Fruit fly (Drosophila melanogaster) whole organism, embryonic: ENCODE data around the gene Atg13.

ENCODE experiments used
- B-H2 ChIP-seq: fragments of 200-800 bp; sonication (Bioruptor generic); optimal IDR thresholded peaks from 2 replicates; lab custom pipeline; 2018; ENCODE audit warnings: missing biosample characterization, mild to moderate bottlenecking, missing genetic modification characterization
- Bgb ChIP-seq: fragments of 200-800 bp; sonication (Bioruptor generic); IDR thresholded peaks from 2 replicates; pipeline ENCODE4 v1.3.6; 2022; ENCODE audit warnings: missing biosample characterization, missing genetic modification characterization; ENCODE audit not compliant: partially characterized antibody
- CG11560 ChIP-seq: fragments of 200-800 bp; sonication (Bioruptor generic); IDR thresholded peaks from 3 replicates; pipeline ENCODE4 v1.3.6; 2022; ENCODE audit warnings: missing biosample characterization, missing genetic modification characterization
- CG11723 ChIP-seq: fragments of 200-800 bp; sonication (Bioruptor generic); optimal IDR thresholded peaks from 2 replicates; lab custom pipeline; 2017; ENCODE audit warnings: missing biosample characterization, mild to moderate bottlenecking, missing genetic modification characterization
- CG12155 ChIP-seq: fragments of 200-800 bp; sonication (Bioruptor generic); optimal IDR thresholded peaks from 3 replicates; lab custom pipeline; 2016; ENCODE audit warnings: missing biosample characterization, missing genetic modification characterization
- CG12219 ChIP-seq: fragments of 200-800 bp; sonication (Bioruptor generic); optimal IDR thresholded peaks from 3 replicates; lab custom pipeline; 2018; ENCODE audit warnings: missing biosample characterization, mild to moderate bottlenecking, missing genetic modification characterization
- CG12659 ChIP-seq: fragments of 200-800 bp; sonication (Bioruptor generic); optimal IDR thresholded peaks from 3 replicates; lab custom pipeline; 2017; ENCODE audit warnings: mild to moderate bottlenecking, missing biosample characterization, missing genetic modification reagents, missing genetic modification characterization
- CG16863 ChIP-seq: fragments of 200-800 bp; sonication (Bioruptor generic); optimal IDR thresholded peaks from 3 replicates; lab custom pipeline; 2016; ENCODE audit warnings: missing biosample characterization, missing genetic modification characterization
- CG17361 ChIP-seq: fragments of 200-800 bp; sonication (Bioruptor generic); IDR thresholded peaks from 3 replicates; pipeline ENCODE4 v1.3.6; 2022; ENCODE audit warnings: missing biosample characterization, missing genetic modification characterization
- CG1792 ChIP-seq: fragments of 200-800 bp; sonication (Bioruptor generic); optimal IDR thresholded peaks from 2 replicates; lab custom pipeline; 2016; ENCODE audit warnings: missing biosample characterization, missing genetic modification characterization
- CG2712 ChIP-seq: fragments of 200-800 bp; optimal IDR thresholded peaks from 3 replicates; lab custom pipeline; 2019; ENCODE audit warnings: missing biosample characterization, mild to moderate bottlenecking, missing genetic modification characterization, moderate library complexity
- CG32532 ChIP-seq: fragments of 200-800 bp; sonication (Bioruptor generic); IDR thresholded peaks from 2 replicates; pipeline ENCODE4 v1.3.6; 2022; ENCODE audit warnings: missing biosample characterization, missing genetic modification characterization
- CG33557 ChIP-seq: fragments of 200-800 bp; sonication (Bioruptor generic); optimal IDR thresholded peaks from 2 replicates; lab custom pipeline; 2019; ENCODE audit warnings: missing biosample characterization, mild to moderate bottlenecking, missing genetic modification characterization, moderate library complexity
- CG4854 ChIP-seq: fragments of 200-800 bp; sonication (Bioruptor generic); optimal IDR thresholded peaks from 2 replicates; lab custom pipeline; 2016; ENCODE audit warnings: missing biosample characterization, missing genetic modification characterization, inconsistent platforms
- CG7556 ChIP-seq: fragments of 200-800 bp; sonication (Bioruptor generic); optimal IDR thresholded peaks from 2 replicates; lab custom pipeline; 2017; ENCODE audit warnings: missing biosample characterization, mild to moderate bottlenecking, missing genetic modification characterization
- CG8290 ChIP-seq, 3 experiments: fragments of 200-800 bp; sonication (Bioruptor generic); optimal IDR thresholded peaks; 2 replicates each; lab custom pipeline; 2016 to 2019; ENCODE audit warnings: missing biosample characterization in 3 of 3, missing genetic modification characterization in 3 of 3, mild to moderate bottlenecking in 2 of 3, moderate library complexity in 1 of 3
- CG9797 ChIP-seq: fragments of 200-800 bp; sonication (Bioruptor generic); optimal IDR thresholded peaks from 3 replicates; lab custom pipeline; 2018; ENCODE audit warnings: missing biosample characterization, mild to moderate bottlenecking, missing genetic modification characterization
- CHES-1-like ChIP-seq: fragments of 200-800 bp; sonication (Bioruptor generic); optimal IDR thresholded peaks from 2 replicates; lab custom pipeline; 2016; ENCODE audit warnings: missing biosample characterization, missing genetic modification characterization
- CTCF ChIP-seq: fragments of 200-800 bp; sonication (Bioruptor generic); optimal IDR thresholded peaks from 2 replicates; lab custom pipeline; 2017; ENCODE audit warnings: missing biosample characterization, mild to moderate bottlenecking, missing genetic modification characterization, moderate library complexity
- Dbx ChIP-seq: fragments of 200-800 bp; sonication (Bioruptor generic); IDR thresholded peaks from 3 replicates; pipeline ENCODE4 v1.3.6; 2022; ENCODE audit warnings: missing biosample characterization, missing genetic modification characterization
- Dek ChIP-seq: fragments of 200-800 bp; sonication (Bioruptor generic); optimal IDR thresholded peaks from 3 replicates; lab custom pipeline; 2019; ENCODE audit warnings: missing biosample characterization, mild to moderate bottlenecking, missing genetic modification characterization, moderate library complexity
- E2f2 ChIP-seq: fragments of 200-800 bp; sonication (Bioruptor generic); IDR thresholded peaks from 2 replicates; pipeline ENCODE4 v1.3.6; 2022; ENCODE audit warnings: missing biosample characterization, missing genetic modification characterization
- Fer1 ChIP-seq: fragments of 200-800 bp; sonication (Bioruptor generic); optimal IDR thresholded peaks from 2 replicates; lab custom pipeline; 2017; ENCODE audit warnings: missing biosample characterization, mild to moderate bottlenecking, missing genetic modification characterization
- GATAe ChIP-seq: fragments of 200-800 bp; sonication (Bioruptor generic); conservative IDR thresholded peaks from 2 replicates; pipeline ENCODE4 v1.3.6; 2022; ENCODE audit warnings: missing biosample characterization, missing genetic modification characterization
- Hr51 ChIP-seq, 2 experiments: fragments of 200-800 bp; sonication (Bioruptor generic); optimal IDR thresholded peaks; 2 replicates in 1 of 2; 3 replicates in 1 of 2; lab custom pipeline; 2016 to 2018; ENCODE audit warnings: missing biosample characterization in 2 of 2, missing genetic modification characterization in 2 of 2, mild to moderate bottlenecking in 1 of 2, moderate library complexity in 1 of 2
- Mes4 ChIP-seq: fragments of 200-800 bp; sonication (Bioruptor generic); optimal IDR thresholded peaks from 2 replicates; lab custom pipeline; 2016; ENCODE audit warnings: missing biosample characterization, missing genetic modification characterization
- Nf-YC ChIP-seq: fragments of 200-800 bp; optimal IDR thresholded peaks from 3 replicates; lab custom pipeline; 2019; ENCODE audit warnings: missing biosample characterization, mild to moderate bottlenecking, missing genetic modification characterization, moderate library complexity
- Rfx ChIP-seq: fragments of 200-800 bp; sonication (Bioruptor generic); IDR thresholded peaks from 2 replicates; pipeline ENCODE4 v1.3.6; 2022; ENCODE audit warnings: missing biosample characterization, missing genetic modification characterization
- Stat92E ChIP-seq, 3 experiments: fragments of >200 bp in 2 of 3; fragments of 200-800 bp in 1 of 3; sonication (Bioruptor generic) in 1 of 3; optimal IDR thresholded peaks; 2 replicates each; lab custom pipeline; 2017 to 2019; ENCODE audit warnings: missing biosample characterization in 3 of 3, missing genetic modification characterization in 3 of 3, mild to moderate bottlenecking in 1 of 3, moderate library complexity in 1 of 3
- Xbp1 ChIP-seq: fragments of 200-800 bp; sonication (Bioruptor generic); optimal IDR thresholded peaks from 3 replicates; lab custom pipeline; 2016; ENCODE audit warnings: missing biosample characterization, mild to moderate bottlenecking, missing genetic modification characterization
- ab ChIP-seq: fragments of 200-800 bp; sonication (Bioruptor generic); optimal IDR thresholded peaks from 2 replicates; lab custom pipeline; 2016; ENCODE audit warnings: missing biosample characterization, missing genetic modification characterization
- caup ChIP-seq: fragments of 200-800 bp; sonication (Bioruptor generic); optimal IDR thresholded peaks from 3 replicates; lab custom pipeline; 2017; ENCODE audit warnings: missing biosample characterization, mild to moderate bottlenecking, missing genetic modification characterization, moderate library complexity; ENCODE audit not compliant: severe bottlenecking
- danr ChIP-seq: fragments of 200-800 bp; sonication (Bioruptor generic); IDR thresholded peaks from 2 replicates; pipeline ENCODE4 v1.3.6; 2022; ENCODE audit warnings: missing biosample characterization, missing genetic modification characterization
- dpn ChIP-seq, 2 experiments: fragments of 200-800 bp; sonication (Bioruptor generic); optimal IDR thresholded peaks; 3 replicates each; lab custom pipeline; 2016; ENCODE audit warnings: missing biosample characterization in 2 of 2, missing genetic modification characterization in 2 of 2
- gro ChIP-seq: fragments of 200-800 bp; sonication (Bioruptor generic); optimal IDR thresholded peaks from 2 replicates; lab custom pipeline; 2016; ENCODE audit warnings: missing biosample characterization, missing genetic modification characterization
- gsb ChIP-seq: fragments of 200-800 bp; sonication (Bioruptor generic); IDR thresholded peaks from 2 replicates; pipeline ENCODE4 v1.3.6; 2022; ENCODE audit warnings: missing biosample characterization, missing genetic modification characterization
- hbn ChIP-seq: fragments of 200-800 bp; sonication (Bioruptor generic); IDR thresholded peaks from 2 replicates; pipeline ENCODE4 v1.3.6; 2022; ENCODE audit warnings: missing biosample characterization, missing genetic modification characterization; ENCODE audit not compliant: partially characterized antibody
- inv ChIP-seq: fragments of 200-800 bp; sonication (Bioruptor generic); IDR thresholded peaks from 2 replicates; pipeline ENCODE4 v1.3.6; 2022; ENCODE audit warnings: missing biosample characterization, missing genetic modification characterization; ENCODE audit not compliant: partially characterized antibody
- jumu ChIP-seq: fragments of 200-800 bp; sonication (Bioruptor generic); optimal IDR thresholded peaks from 3 replicates; lab custom pipeline; 2016; ENCODE audit warnings: missing biosample characterization, missing genetic modification characterization
- knrl ChIP-seq: fragments of 200-800 bp; sonication (Bioruptor generic); IDR thresholded peaks from 3 replicates; pipeline ENCODE4 v1.3.6; 2022; ENCODE audit warnings: missing biosample characterization, missing genetic modification characterization; ENCODE audit not compliant: partially characterized antibody
- lilli ChIP-seq: fragments of 200-800 bp; sonication (Bioruptor generic); optimal IDR thresholded peaks from 3 replicates; lab custom pipeline; 2016; ENCODE audit warnings: missing biosample characterization, missing genetic modification characterization
- onecut ChIP-seq: fragments of 200-800 bp; sonication (Bioruptor generic); IDR thresholded peaks from 2 replicates; pipeline ENCODE4 v1.3.6; 2022; ENCODE audit warnings: missing biosample characterization, missing genetic modification characterization
- p53 ChIP-seq: fragments of 200-800 bp; sonication (Bioruptor generic); optimal IDR thresholded peaks from 2 replicates; lab custom pipeline; 2016; ENCODE audit warnings: missing biosample characterization, missing genetic modification characterization
- pita ChIP-seq: fragments of 200-800 bp; sonication (Bioruptor generic); optimal IDR thresholded peaks from 2 replicates; lab custom pipeline; 2017; ENCODE audit warnings: missing biosample characterization, mild to moderate bottlenecking, missing genetic modification characterization
- sisA ChIP-seq: fragments of 200-800 bp; sonication (Bioruptor generic); IDR thresholded peaks from 2 replicates; pipeline ENCODE4 v1.3.6; 2022; ENCODE audit warnings: missing biosample characterization, missing genetic modification characterization
- slbo ChIP-seq: fragments of 200-800 bp; sonication (Bioruptor generic); IDR thresholded peaks from 2 replicates; pipeline ENCODE4 v1.3.6; 2022; ENCODE audit warnings: missing biosample characterization, missing genetic modification characterization
- sna ChIP-seq: fragments of 200-800 bp; sonication (Bioruptor generic); IDR thresholded peaks from 2 replicates; pipeline ENCODE4 v1.3.6; 2022; ENCODE audit warnings: missing biosample characterization, missing genetic modification characterization; ENCODE audit not compliant: partially characterized antibody
- vnd ChIP-seq: fragments of 200-800 bp; sonication (Bioruptor generic); IDR thresholded peaks from 3 replicates; pipeline ENCODE4 v1.3.6; 2022; ENCODE audit warnings: missing biosample characterization, missing genetic modification characterization; ENCODE audit not compliant: partially characterized antibody
- zen2 ChIP-seq: fragments of 200-800 bp; sonication (Bioruptor generic); IDR thresholded peaks from 3 replicates; pipeline ENCODE4 v1.3.6; 2022; ENCODE audit warnings: missing biosample characterization, missing genetic modification characterization; ENCODE audit not compliant: partially characterized antibody

Gene Atg13

dm6 chr3R:8305110-8305509 lies 44.5 kb upstream of the Atg13 start, which contains the start of gene Sgt1 (continued):
- TF ChIP-seq CG11723 = no peak
- peak; percentile 70 for TF ChIP-seq hbn (GFP tag; lab: Robert Waterston, UW)
- TF ChIP-seq Bgb = peak; percentile 88
- TF ChIP-seq CG9797 = peak; percentile 57
- TF ChIP-seq CG1792 (GFP tag; lab: Kevin White, UChicago) = peak; percentile 57
- peak; percentile 100 for TF ChIP-seq E2f2 (GFP tag; lab: Robert Waterston, UW)
- peak; percentile 85 for TF ChIP-seq pita (GFP tag; lab: Kevin White, UChicago)
- peak; percentile 22 for TF ChIP-seq p53 (GFP tag; lab: Kevin White, UChicago)
- peak; percentile 72 for TF ChIP-seq lilli (GFP tag; lab: Kevin White, UChicago)
- TF ChIP-seq CG11560 (tag; lab: Robert Waterston, UW) = peak; percentile 60; the same call in 2 of the 3 replicates
- TF ChIP-seq gro (GFP tag; lab: Kevin White, UChicago) = peak; percentile 79
- peak in 1 of 3 experiments; percentile 86 for TF ChIP-seq Stat92E (GFP tag; optimal IDR thresholded peaks at IDR 0.05; lab: Kevin White, UChicago)
- peak; percentile 64; the same call in 1 of the 3 replicates for TF ChIP-seq zen2 (GFP tag; lab: Robert Waterston, UW)
- TF ChIP-seq vnd (GFP tag; lab: Robert Waterston, UW) = peak; percentile 72
- TF ChIP-seq danr = no peak
- TF ChIP-seq Nf-YC (tag; lab: Kevin White, UChicago) = peak; percentile 35
- peak; percentile 21 for TF ChIP-seq Fer1 (GFP tag; lab: Kevin White, UChicago)
- TF ChIP-seq jumu = peak; percentile 63
- peak; percentile 47 for TF ChIP-seq CHES-1-like (GFP tag; lab: Kevin White, UChicago)
- peak; percentile 29 for TF ChIP-seq Dek (tag; lab: Kevin White, UChicago)
- 0 out of 2 replicates have a peak, but pooled peaks have one; percentile 4 for TF ChIP-seq CG32532
- TF ChIP-seq GATAe (GFP tag; lab: Robert Waterston, UW) = no peak
- no peak for TF ChIP-seq CG33557 (GFP tag; lab: Kevin White, UChicago)
- no peak for TF ChIP-seq sisA (GFP tag; lab: Robert Waterston, UW)
- peak; percentile 88 for TF ChIP-seq B-H2 (GFP tag; lab: Kevin White, UChicago)
- peak; percentile 16 for TF ChIP-seq caup (GFP tag; lab: Kevin White, UChicago)
- peak; percentile 48 for TF ChIP-seq CG16863
- TF ChIP-seq Hr51 (GFP tag; optimal IDR thresholded peaks at IDR 0.05; lab: Kevin White, UChicago) = peak in 1 of 2 experiments; percentile 17
- peak; percentile 48 for TF ChIP-seq Xbp1 (GFP tag; lab: Kevin White, UChicago)
- TF ChIP-seq Mes4 (GFP tag; lab: Kevin White, UChicago) = peak; percentile 5
- TF ChIP-seq CG12155 (GFP tag; lab: Kevin White, UChicago) = peak; percentile 44
- peak; percentile 56 for TF ChIP-seq CG2712 (tag; lab: Kevin White, UChicago)
- TF ChIP-seq CG17361 (GFP tag; lab: Robert Waterston, UW) = 0 out of 3 replicates have a peak, but pooled peaks have one; percentile 21
- TF ChIP-seq ab (GFP tag; lab: Kevin White, UChicago) = peak; percentile 10
- TF ChIP-seq sna (GFP tag; lab: Robert Waterston, UW) = peak; percentile 81
- peak; percentile 67 for TF ChIP-seq inv (GFP tag; lab: Robert Waterston, UW)
- TF ChIP-seq Rfx = peak; percentile 74
- peak; percentile 71 for TF ChIP-seq slbo (GFP tag; lab: Robert Waterston, UW)
- peak; percentile 30 for TF ChIP-seq CG8290 (GFP tag; optimal IDR thresholded peaks at IDR 0.05; lab: Kevin White, UChicago)
- no peak for TF ChIP-seq CG8290 (tag; optimal IDR thresholded peaks at IDR 0.05; lab: Kevin White, UChicago)
- TF ChIP-seq dpn (GFP tag; optimal IDR thresholded peaks at IDR 0.05; lab: Kevin White, UChicago) = peak; percentile 34 to 68
- 0 out of 3 replicates have a peak, but pooled peaks have one; percentile 29 for TF ChIP-seq Dbx
- TF ChIP-seq gsb = no peak
- peak; percentile 74 for TF ChIP-seq knrl
- TF ChIP-seq CG4854 = peak; percentile 6
- no peak for TF ChIP-seq CG12219 (GFP tag; lab: Kevin White, UChicago)
- TF ChIP-seq CTCF (GFP tag; lab: Kevin White, UChicago) = peak; percentile 56
- no peak for TF ChIP-seq CG7556 (GFP tag; lab: Kevin White, UChicago)
- TF ChIP-seq onecut (GFP tag; lab: Robert Waterston, UW) = peak; percentile 42; the same call in 1 of the 2 replicates
- TF ChIP-seq CG12659 (GFP tag; lab: Kevin White, UChicago) = peak; percentile 84
